Worm (Caenorhabditis elegans) whole organism, L1 larva: Measurements from ENCODE around the gene F45C12.17.

ENCODE experiments used
- C04F5.9 ChIP-seq: sonication (generic microtip); optimal IDR thresholded peaks from 2 replicates; lab custom pipeline; 2016; ENCODE audit warnings: missing genetic modification characterization, missing compliant biosample characterization
- F16B12.6 ChIP-seq: fragments of 150-350 bp; optimal IDR thresholded peaks from 2 replicates; lab custom pipeline; 2014; ENCODE audit warnings: missing biosample characterization, missing genetic modification characterization
- aha-1 ChIP-seq: fragments of 150-350 bp; optimal IDR thresholded peaks from 2 replicates; lab custom pipeline; 2014; ENCODE audit warnings: missing biosample characterization, missing genetic modification characterization
- alr-1 ChIP-seq: fragments of 200-800 bp; sonication (Bioruptor generic); optimal IDR thresholded peaks from 2 replicates; lab custom pipeline; 2018; ENCODE audit warnings: borderline replicate concordance, mild to moderate bottlenecking, missing genetic modification characterization, missing compliant biosample characterization
- aly-2 ChIP-seq: fragments of 150-350 bp; optimal IDR thresholded peaks from 2 replicates; lab custom pipeline; 2014; ENCODE audit warnings: missing biosample characterization, missing genetic modification characterization
- ceh-63 ChIP-seq: fragments of 200-800 bp; sonication (Bioruptor generic); optimal IDR thresholded peaks from 2 replicates; lab custom pipeline; 2018; ENCODE audit warnings: mild to moderate bottlenecking, missing genetic modification characterization, missing compliant biosample characterization
- ceh-8 ChIP-seq: fragments of 200-800 bp; sonication (Bioruptor generic); optimal IDR thresholded peaks from 2 replicates; lab custom pipeline; 2018; ENCODE audit warnings: mild to moderate bottlenecking, missing genetic modification characterization, moderate library complexity, missing compliant biosample characterization
- ceh-90 ChIP-seq: sonication (generic microtip); optimal IDR thresholded peaks from 2 replicates; lab custom pipeline; 2016; ENCODE audit warnings: missing genetic modification characterization, missing compliant biosample characterization
- ces-1 ChIP-seq: fragments of 150-350 bp; optimal IDR thresholded peaks from 2 replicates; lab custom pipeline; 2014; ENCODE audit warnings: missing biosample characterization, missing genetic modification reagents, missing genetic modification characterization
- dpl-1 ChIP-seq, 3 experiments: fragments of 150-350 bp in 2 of 3; sonication (generic microtip) in 1 of 3; optimal IDR thresholded peaks; 2 replicates each; lab custom pipeline; 2014 to 2017; ENCODE audit warnings: missing biosample characterization in 3 of 3, missing genetic modification characterization in 3 of 3, missing genetic modification reagents in 3 of 3
- efl-1 ChIP-seq, 4 experiments: fragments of 150-350 bp; optimal IDR thresholded peaks in 3 of 4; peaks in 1 of 4; 1 replicate in 1 of 4; 2 replicates in 3 of 4; lab custom pipeline; 2014; ENCODE audit warnings: missing biosample characterization in 2 of 4, missing genetic modification characterization in 2 of 4, missing genetic modification reagents in 2 of 4
- egl-13 ChIP-seq: sonication (generic microtip); optimal IDR thresholded peaks from 2 replicates; lab custom pipeline; 2016; ENCODE audit warnings: missing genotype, missing genetic modification reagents, missing genetic modification characterization, missing compliant biosample characterization
- egl-27 ChIP-seq, 2 experiments: fragments of 150-350 bp in 1 of 2; sonication (generic microtip); optimal IDR thresholded peaks; 3 replicates each; lab custom pipeline; 2017 to 2018; ENCODE audit warnings: missing biosample characterization in 2 of 2, missing genetic modification characterization in 2 of 2, missing genetic modification reagents in 2 of 2
- elt-3 ChIP-seq, 6 experiments: fragments of 150-350 bp in 1 of 6; sonication (generic microtip); optimal IDR thresholded peaks; 2 replicates each; lab custom pipeline; 2017 to 2018; ENCODE audit warnings: missing biosample characterization in 6 of 6, missing genetic modification characterization in 6 of 6, inconsistent platforms in 1 of 6
- ets-5 ChIP-seq: fragments of 200-800 bp; sonication (Bioruptor generic); IDR thresholded peaks from 2 replicates; pipeline ENCODE4 v1.3.6; 2022; ENCODE audit warnings: missing genetic modification characterization, missing compliant biosample characterization
- fkh-10 ChIP-seq: sonication (generic microtip); optimal IDR thresholded peaks from 2 replicates; lab custom pipeline; 2017; ENCODE audit warnings: missing biosample characterization, missing genetic modification reagents, missing genetic modification characterization
- fkh-4 ChIP-seq: sonication (generic microtip); optimal IDR thresholded peaks from 2 replicates; lab custom pipeline; 2016; ENCODE audit warnings: missing compliant biosample characterization, missing genetic modification characterization, borderline replicate concordance
- grh-1 ChIP-seq: fragments of 200-800 bp; sonication (Bioruptor generic); IDR thresholded peaks from 2 replicates; pipeline ENCODE4 v1.3.6; 2022; ENCODE audit warnings: missing genetic modification reagents, missing genetic modification characterization, missing compliant biosample characterization
- hlh-17 ChIP-seq: fragments of 200-800 bp; sonication (Bioruptor generic); optimal IDR thresholded peaks from 2 replicates; lab custom pipeline; 2018; ENCODE audit warnings: missing genetic modification characterization, mild to moderate bottlenecking, missing compliant biosample characterization, moderate library complexity, borderline replicate concordance
- hpl-2 ChIP-seq: fragments of 150-350 bp; optimal IDR thresholded peaks from 2 replicates; lab custom pipeline; 2014; ENCODE audit warnings: missing biosample characterization, missing genetic modification reagents, missing genetic modification characterization
- irx-1 ChIP-seq: sonication (generic microtip); optimal IDR thresholded peaks from 2 replicates; lab custom pipeline; 2016; ENCODE audit warnings: missing genetic modification characterization, missing compliant biosample characterization
- lin-14 ChIP-seq: fragments of 200-800 bp; sonication (Bioruptor generic); optimal IDR thresholded peaks from 2 replicates; lab custom pipeline; 2018; ENCODE audit warnings: mild to moderate bottlenecking, missing genetic modification characterization, moderate library complexity, missing compliant biosample characterization
- lin-15B ChIP-seq: fragments of 150-350 bp; sonication (generic microtip); optimal IDR thresholded peaks from 3 replicates; lab custom pipeline; 2014; ENCODE audit warnings: missing biosample characterization, missing genetic modification characterization
- lin-39 ChIP-seq: fragments of 150-350 bp; optimal IDR thresholded peaks from 2 replicates; lab custom pipeline; 2014; ENCODE audit warnings: missing biosample characterization, missing genetic modification reagents, missing genetic modification characterization
- mef-2 ChIP-seq: fragments of 150-350 bp; optimal IDR thresholded peaks from 2 replicates; lab custom pipeline; 2014; ENCODE audit warnings: missing biosample characterization, missing genetic modification characterization
- mep-1 ChIP-seq: fragments of 150-350 bp; optimal IDR thresholded peaks from 2 replicates; lab custom pipeline; 2014; ENCODE audit warnings: missing biosample characterization, missing genetic modification characterization
- nhr-11 ChIP-seq: fragments of 150-350 bp; optimal IDR thresholded peaks from 2 replicates; lab custom pipeline; 2014; ENCODE audit warnings: missing biosample characterization, missing genetic modification characterization
- nhr-12 ChIP-seq: sonication (generic microtip); optimal IDR thresholded peaks from 2 replicates; lab custom pipeline; 2017; ENCODE audit warnings: missing biosample characterization, missing genetic modification characterization
- nhr-19 ChIP-seq: fragments of 200-800 bp; sonication (Bioruptor generic); conservative IDR thresholded peaks from 2 replicates; pipeline ENCODE4 v1.3.6; 2022; ENCODE audit warnings: missing genetic modification characterization, missing compliant biosample characterization
- nhr-20 ChIP-seq: sonication (generic microtip); optimal IDR thresholded peaks from 2 replicates; lab custom pipeline; 2016; ENCODE audit warnings: mild to moderate bottlenecking, missing genetic modification characterization, missing compliant biosample characterization
- nhr-237 ChIP-seq: fragments of 150-350 bp; optimal IDR thresholded peaks from 2 replicates; lab custom pipeline; 2014; ENCODE audit warnings: missing biosample characterization, missing genetic modification characterization
- nhr-28 ChIP-seq: fragments of 150-350 bp; optimal IDR thresholded peaks from 2 replicates; lab custom pipeline; 2014; ENCODE audit warnings: missing biosample characterization, missing genetic modification characterization
- nhr-47 ChIP-seq: sonication (generic microtip); optimal IDR thresholded peaks from 2 replicates; lab custom pipeline; 2016; ENCODE audit warnings: mild to moderate bottlenecking, missing genetic modification characterization, moderate library complexity, missing compliant biosample characterization
- nhr-71 ChIP-seq: sonication (generic microtip); optimal IDR thresholded peaks from 2 replicates; lab custom pipeline; 2016; ENCODE audit warnings: mild to moderate bottlenecking, missing genetic modification characterization, moderate library complexity, missing compliant biosample characterization
- nhr-77 ChIP-seq: fragments of 150-350 bp; optimal IDR thresholded peaks from 2 replicates; lab custom pipeline; 2014; ENCODE audit warnings: missing biosample characterization, missing genetic modification characterization
- nhr-85 ChIP-seq: sonication (generic microtip); peaks from one replicate; lab custom pipeline; 2016; ENCODE audit warnings: missing genetic modification characterization, inconsistent platforms, missing compliant biosample characterization
- rnt-1 ChIP-seq: sonication (generic microtip); optimal IDR thresholded peaks from 2 replicates; lab custom pipeline; 2016; ENCODE audit warnings: mild to moderate bottlenecking, missing genetic modification characterization, moderate library complexity, missing compliant biosample characterization
- skn-1 ChIP-seq: fragments of 150-350 bp; optimal IDR thresholded peaks from 2 replicates; lab custom pipeline; 2014; ENCODE audit warnings: missing biosample characterization, missing genetic modification characterization
- snpc-4 ChIP-seq: fragments of 150-350 bp; optimal IDR thresholded peaks from 2 replicates; lab custom pipeline; 2014; ENCODE audit warnings: missing biosample characterization, missing genetic modification characterization
- sox-4 ChIP-seq: sonication (generic microtip); optimal IDR thresholded peaks from 2 replicates; lab custom pipeline; 2016; ENCODE audit warnings: missing genetic modification characterization, missing compliant biosample characterization
- sptf-1 ChIP-seq: fragments of 150-350 bp; optimal IDR thresholded peaks from 2 replicates; lab custom pipeline; 2014; ENCODE audit warnings: missing biosample characterization, missing genetic modification characterization
- sup-37 ChIP-seq: fragments of 200-800 bp; sonication (Bioruptor generic); optimal IDR thresholded peaks from 2 replicates; lab custom pipeline; 2018; ENCODE audit warnings: mild to moderate bottlenecking, missing genetic modification characterization, missing compliant biosample characterization
- swsn-7 ChIP-seq: sonication (generic microtip); optimal IDR thresholded peaks from 2 replicates; lab custom pipeline; 2016; ENCODE audit warnings: missing genetic modification characterization, missing compliant biosample characterization
- tbx-2 ChIP-seq: sonication (generic microtip); optimal IDR thresholded peaks from 2 replicates; lab custom pipeline; 2016; ENCODE audit warnings: missing genetic modification characterization, missing compliant biosample characterization
- unc-130 ChIP-seq: fragments of 150-350 bp; optimal IDR thresholded peaks from 2 replicates; lab custom pipeline; 2017; ENCODE audit warnings: missing biosample characterization, missing genetic modification characterization, inconsistent platforms
- unc-30 ChIP-seq: sonication (generic microtip); optimal IDR thresholded peaks from 2 replicates; lab custom pipeline; 2017; ENCODE audit warnings: missing biosample characterization, missing genetic modification characterization
- unc-62 ChIP-seq: fragments of 150-350 bp; optimal IDR thresholded peaks from 2 replicates; lab custom pipeline; 2014; ENCODE audit warnings: missing biosample characterization, missing genetic modification reagents, missing genetic modification characterization
- unc-86 ChIP-seq: sonication (generic microtip); optimal IDR thresholded peaks from 2 replicates; lab custom pipeline; 2016; ENCODE audit warnings: missing genetic modification characterization, missing compliant biosample characterization
- unc-98 ChIP-seq: fragments of 200-800 bp; sonication (Bioruptor generic); IDR thresholded peaks from 2 replicates; pipeline ENCODE4 v1.3.6; 2022; ENCODE audit warnings: missing genetic modification characterization, missing compliant biosample characterization
- vab-15 ChIP-seq: sonication (generic microtip); optimal IDR thresholded peaks from 2 replicates; lab custom pipeline; 2017; ENCODE audit warnings: missing genotype, mild to moderate bottlenecking, missing genetic modification characterization, missing compliant biosample characterization
- xbp-1 ChIP-seq: sonication (generic microtip); optimal IDR thresholded peaks from 2 replicates; lab custom pipeline; 2016; ENCODE audit warnings: missing genetic modification characterization, missing compliant biosample characterization
- zip-4 ChIP-seq: fragments of 200-800 bp; sonication (Bioruptor generic); optimal IDR thresholded peaks from 2 replicates; lab custom pipeline; 2018; ENCODE audit warnings: mild to moderate bottlenecking, missing genetic modification characterization, moderate library complexity, missing compliant biosample characterization

Gene F45C12.17

DNA sequence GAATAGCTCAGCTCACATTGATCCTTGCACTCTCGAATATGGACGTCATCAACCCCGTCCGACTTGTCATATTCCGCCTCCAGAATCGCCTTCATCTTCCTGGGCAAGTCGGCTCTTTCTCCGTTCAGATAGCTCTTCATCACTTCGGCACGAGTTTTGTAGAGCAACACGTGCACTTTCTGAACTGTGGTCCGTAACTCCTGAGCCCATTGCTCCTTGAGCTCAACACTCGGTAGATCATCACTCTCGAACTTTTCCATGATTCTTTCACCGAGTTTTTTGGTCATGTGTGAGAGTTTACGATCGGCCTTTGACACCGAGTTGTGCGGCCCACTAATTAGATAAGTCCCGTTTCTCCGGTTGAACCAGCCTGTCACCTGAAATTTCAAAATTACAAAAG lies 9.2 kb downstream of the F45C12.17 start:
- TF ChIP-seq sptf-1 (tag; lab: Kevin White, UChicago) (no peak), sox-4 (no peak), egl-27 (tag; optimal IDR thresholded peaks at IDR 0.05; lab: Kevin White, UChicago) (no peak), aha-1 (no peak), swsn-7 (tag; lab: Kevin White, UChicago) (no peak), unc-98 (GFP tag; lab: Robert Waterston, UW) (no peak), ceh-90 (tag; lab: Kevin White, UChicago) (no peak), grh-1 (GFP tag; lab: Robert Waterston, UW) (no peak), nhr-28 (no peak), fkh-10 (no peak), aly-2 (tag; lab: Kevin White, UChicago) (no peak), alr-1 (tag; lab: Kevin White, UChicago) (no peak), F16B12.6 (no peak), nhr-71 (tag; lab: Kevin White, UChicago) (no peak), ceh-63 (GFP tag; lab: Kevin White, UChicago) (no peak), unc-30 (no peak), C04F5.9 (tag; lab: Kevin White, UChicago) (no peak)

DNA sequence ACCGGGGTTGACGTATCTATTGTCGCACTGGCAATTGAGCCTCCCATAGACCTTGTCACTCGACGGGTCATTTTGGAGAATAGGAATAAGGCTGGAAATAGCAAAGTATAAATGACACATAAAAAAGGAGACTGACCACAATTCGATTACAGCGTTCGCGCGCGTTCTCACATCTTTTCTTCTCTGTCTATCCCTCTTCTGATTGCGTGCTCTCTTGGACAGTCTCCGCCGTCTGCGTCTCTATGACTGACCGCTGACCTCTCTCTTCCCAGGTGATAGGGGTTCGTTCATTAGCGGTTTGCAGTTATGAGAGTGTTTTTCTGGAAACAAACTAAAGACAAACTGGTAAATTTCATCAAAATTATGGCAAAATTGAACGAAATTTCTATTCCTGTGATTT lies 10.4 kb downstream of the F45C12.17 start, which contains the start of gene ceh-83:
TSS of gene ceh-83 (minus strand) at position 181 of the 400 bp plus-strand sequence.
- TF ChIP-seq nhr-11: no peak
- TF ChIP-seq lin-14 (GFP tag; lab: Kevin White, UChicago): peak; percentile 80
- peak in 2 of 3 experiments; percentile 16 to 34 for TF ChIP-seq dpl-1 (GFP tag; optimal IDR thresholded peaks at IDR 0.05; lab: Kevin White, UChicago)
- TF ChIP-seq ces-1 (GFP tag; lab: Kevin White, UChicago): no peak
- TF ChIP-seq vab-15 (tag; lab: Kevin White, UChicago): no peak
- TF ChIP-seq nhr-47 (tag; lab: Kevin White, UChicago): no peak
- TF ChIP-seq nhr-85 (tag; lab: Kevin White, UChicago): peak; percentile 59
- no peak for TF ChIP-seq F16B12.6
- TF ChIP-seq egl-13 (tag; lab: Kevin White, UChicago): no peak
- no peak for TF ChIP-seq snpc-4 (tag; lab: Kevin White, UChicago)
- no peak for TF ChIP-seq nhr-12
- TF ChIP-seq efl-1 (optimal IDR thresholded peaks at IDR 0.05; lab: Kevin White, UChicago): peak; percentile 57 to 68
- TF ChIP-seq efl-1 (GFP tag; optimal IDR thresholded peaks at IDR 0.05 in 1 of 2; lab: Kevin White, UChicago): peak; percentile 36 to 94
- no peak for TF ChIP-seq ceh-90 (tag; lab: Kevin White, UChicago)
- no peak for TF ChIP-seq nhr-237 (tag; lab: Kevin White, UChicago)
- peak; percentile 19 for TF ChIP-seq nhr-20 (tag; lab: Kevin White, UChicago)
- TF ChIP-seq fkh-4 (tag; lab: Kevin White, UChicago): no peak
- no peak for TF ChIP-seq mep-1
- TF ChIP-seq zip-4 (GFP tag; lab: Kevin White, UChicago): no peak
- TF ChIP-seq unc-130 (tag; lab: Kevin White, UChicago): no peak
- no peak for TF ChIP-seq egl-27 (tag; optimal IDR thresholded peaks at IDR 0.05; lab: Kevin White, UChicago)
- no peak for TF ChIP-seq lin-39 (tag; lab: Kevin White, UChicago)
- TF ChIP-seq unc-62 (GFP tag; lab: Kevin White, UChicago): no peak
- TF ChIP-seq sup-37: no peak
- TF ChIP-seq xbp-1 (tag; lab: Kevin White, UChicago): no peak
- no peak for TF ChIP-seq aly-2 (tag; lab: Kevin White, UChicago)
- no peak for TF ChIP-seq nhr-77
- no peak for TF ChIP-seq unc-86 (tag; lab: Kevin White, UChicago)
- no peak for TF ChIP-seq mef-2 (tag; lab: Kevin White, UChicago)
- TF ChIP-seq skn-1 (tag; lab: Kevin White, UChicago): no peak
- no peak for TF ChIP-seq hpl-2 (GFP tag; lab: Kevin White, UChicago)
- no peak for TF ChIP-seq irx-1 (tag; lab: Kevin White, UChicago)
- TF ChIP-seq ets-5 (GFP tag; lab: Robert Waterston, UW): no peak
- no peak for TF ChIP-seq tbx-2 (tag; lab: Kevin White, UChicago)
- peak; percentile 50 for TF ChIP-seq rnt-1 (tag; lab: Kevin White, UChicago)
- no peak for TF ChIP-seq swsn-7 (tag; lab: Kevin White, UChicago)
- TF ChIP-seq hlh-17: no peak
- TF ChIP-seq elt-3 (tag; optimal IDR thresholded peaks at IDR 0.05; lab: Kevin White, UChicago): no peak
- TF ChIP-seq ceh-8 (GFP tag; lab: Kevin White, UChicago): no peak
- no peak for TF ChIP-seq nhr-19 (GFP tag; lab: Robert Waterston, UW)
- no peak for TF ChIP-seq lin-15B (tag; lab: Kevin White, UChicago)
